Fruit fly (Drosophila melanogaster) whole organism, embryonic: ENCODE data around the gene IntS6.
A peak's percentile ranks its signal among the peaks of the same experiment; 100 is the strongest.

Experiments used
- Adf1 ChIP-seq: fragments of 200-800 bp; sonication (Bioruptor generic); IDR thresholded peaks from 2 replicates; pipeline ENCODE4 v1.3.6; 2022; ENCODE audit warnings: missing biosample characterization, missing genetic modification characterization
- Bgb ChIP-seq: fragments of 200-800 bp; sonication (Bioruptor generic); IDR thresholded peaks from 2 replicates; pipeline ENCODE4 v1.3.6; 2022; ENCODE audit warnings: missing biosample characterization, missing genetic modification characterization; ENCODE audit not compliant: partially characterized antibody
- BtbVII ChIP-seq: fragments of 200-800 bp; sonication (Bioruptor generic); optimal IDR thresholded peaks from 3 replicates; lab custom pipeline; 2017; ENCODE audit warnings: missing biosample characterization, mild to moderate bottlenecking, missing genetic modification characterization
- CG10565 ChIP-seq: fragments of 200-800 bp; sonication (Bioruptor generic); optimal IDR thresholded peaks from 3 replicates; lab custom pipeline; 2016; ENCODE audit warnings: missing biosample characterization, mild to moderate bottlenecking, missing genetic modification characterization
- CG10959 ChIP-seq: fragments of 200-800 bp; sonication (Bioruptor generic); IDR thresholded peaks from 2 replicates; pipeline ENCODE4 v1.3.6; 2022; ENCODE audit warnings: missing biosample characterization, missing genetic modification characterization
- CG11247 ChIP-seq: fragments of 200-800 bp; sonication (Bioruptor generic); IDR thresholded peaks from 2 replicates; pipeline ENCODE4 v1.3.6; 2022; ENCODE audit warnings: missing biosample characterization, missing genetic modification characterization
- CG11695 ChIP-seq: fragments of 200-800 bp; sonication (Bioruptor generic); IDR thresholded peaks from 3 replicates; pipeline ENCODE4 v1.3.6; 2022; ENCODE audit warnings: missing biosample characterization, missing genetic modification characterization
- CG11723 ChIP-seq: fragments of 200-800 bp; sonication (Bioruptor generic); optimal IDR thresholded peaks from 2 replicates; lab custom pipeline; 2017; ENCODE audit warnings: missing biosample characterization, mild to moderate bottlenecking, missing genetic modification characterization
- CG13424 ChIP-seq: fragments of 200-800 bp; sonication (Bioruptor generic); optimal IDR thresholded peaks from 2 replicates; lab custom pipeline; 2019; ENCODE audit warnings: missing biosample characterization, mild to moderate bottlenecking, missing genetic modification characterization, moderate library complexity
- CG13775 ChIP-seq: fragments of 200-800 bp; sonication (Bioruptor generic); optimal IDR thresholded peaks from 3 replicates; lab custom pipeline; 2017; ENCODE audit warnings: missing biosample characterization, mild to moderate bottlenecking, missing genetic modification characterization
- CG14667 ChIP-seq: fragments of 200-800 bp; sonication (Bioruptor generic); IDR thresholded peaks from 2 replicates; pipeline ENCODE4 v1.3.6; 2022; ENCODE audit warnings: missing biosample characterization, missing genetic modification characterization
- CG17328 ChIP-seq: fragments of 200-800 bp; sonication (Bioruptor generic); IDR thresholded peaks from 2 replicates; pipeline ENCODE4 v1.3.6; 2022; ENCODE audit warnings: missing biosample characterization, missing genetic modification characterization
- CG17802 ChIP-seq: fragments of 200-800 bp; sonication (Bioruptor generic); optimal IDR thresholded peaks from 2 replicates; lab custom pipeline; 2018; ENCODE audit warnings: missing biosample characterization, mild to moderate bottlenecking, missing genetic modification characterization, moderate library complexity
- CG17829 ChIP-seq: fragments of 200-800 bp; optimal IDR thresholded peaks from 2 replicates; lab custom pipeline; 2019; ENCODE audit warnings: missing biosample characterization, mild to moderate bottlenecking, missing genetic modification characterization, moderate library complexity
- CG1832 ChIP-seq: fragments of 200-800 bp; sonication (Bioruptor generic); optimal IDR thresholded peaks from 2 replicates; lab custom pipeline; 2017; ENCODE audit warnings: missing biosample characterization, mild to moderate bottlenecking, missing genetic modification characterization, inconsistent platforms
- CG2678 ChIP-seq: fragments of 200-800 bp; sonication (Bioruptor generic); optimal IDR thresholded peaks from 3 replicates; lab custom pipeline; 2019; ENCODE audit warnings: missing biosample characterization, mild to moderate bottlenecking, missing genetic modification characterization, moderate library complexity
- CG3838 ChIP-seq: fragments of 200-800 bp; sonication (Bioruptor generic); optimal IDR thresholded peaks from 3 replicates; lab custom pipeline; 2016; ENCODE audit warnings: missing biosample characterization, missing genetic modification characterization
- CG4328 ChIP-seq: fragments of 200-800 bp; sonication (Bioruptor generic); optimal IDR thresholded peaks from 3 replicates; lab custom pipeline; 2017; ENCODE audit warnings: missing biosample characterization, missing genetic modification reagents, missing genetic modification characterization
- CG5245 ChIP-seq: fragments of 200-800 bp; sonication (Bioruptor generic); optimal IDR thresholded peaks from 3 replicates; lab custom pipeline; 2016; ENCODE audit warnings: missing biosample characterization, missing genetic modification characterization
- CG7928 ChIP-seq: fragments of 200-800 bp; sonication (Bioruptor generic); optimal IDR thresholded peaks from 2 replicates; lab custom pipeline; 2017; ENCODE audit warnings: missing biosample characterization, mild to moderate bottlenecking, missing genetic modification characterization
- CG9609 ChIP-seq: fragments of 200-800 bp; sonication (Bioruptor generic); optimal IDR thresholded peaks from 3 replicates; lab custom pipeline; 2016; ENCODE audit warnings: missing biosample characterization, missing genetic modification characterization
- Deaf1 ChIP-seq: fragments of 200-800 bp; optimal IDR thresholded peaks from 3 replicates; lab custom pipeline; 2019; ENCODE audit warnings: missing biosample characterization, mild to moderate bottlenecking, missing genetic modification characterization, moderate library complexity
- Dp ChIP-seq: fragments of 200-800 bp; sonication (Bioruptor generic); optimal IDR thresholded peaks from 2 replicates; lab custom pipeline; 2018; ENCODE audit warnings: missing biosample characterization, mild to moderate bottlenecking, missing genetic modification characterization, moderate library complexity
- Hand ChIP-seq: fragments of 200-800 bp; sonication (Bioruptor generic); optimal IDR thresholded peaks from 2 replicates; lab custom pipeline; 2017; ENCODE audit warnings: mild to moderate bottlenecking, missing biosample characterization, missing genetic modification reagents, missing genetic modification characterization
- HmgZ ChIP-seq: fragments of 200-800 bp; sonication (Bioruptor generic); optimal IDR thresholded peaks from 2 replicates; lab custom pipeline; 2018; ENCODE audit warnings: missing biosample characterization, mild to moderate bottlenecking, missing genetic modification characterization
- Hr3 ChIP-seq: fragments of 200-800 bp; sonication (Bioruptor generic); optimal IDR thresholded peaks from 3 replicates; lab custom pipeline; 2016; ENCODE audit warnings: missing biosample characterization, missing genetic modification characterization
- Lhr ChIP-seq: fragments of 200-800 bp; sonication (Bioruptor generic); optimal IDR thresholded peaks from 3 replicates; lab custom pipeline; 2017; ENCODE audit warnings: mild to moderate bottlenecking, missing biosample characterization, missing genetic modification reagents, missing genetic modification characterization
- NC2β ChIP-seq: fragments of 200-800 bp; sonication (Bioruptor generic); optimal IDR thresholded peaks from 2 replicates; lab custom pipeline; 2016; ENCODE audit warnings: missing biosample characterization, missing genetic modification characterization
- Sox102F ChIP-seq: fragments of 200-800 bp; sonication (Bioruptor generic); optimal IDR thresholded peaks from 2 replicates; lab custom pipeline; 2018; ENCODE audit warnings: missing biosample characterization, mild to moderate bottlenecking, missing genetic modification characterization, moderate library complexity
- Ssrp ChIP-seq: fragments of 200-800 bp; sonication (Bioruptor generic); optimal IDR thresholded peaks from 2 replicates; lab custom pipeline; 2018; ENCODE audit warnings: missing biosample characterization, mild to moderate bottlenecking, missing genetic modification characterization, moderate library complexity
- TFAM ChIP-seq: fragments of 200-800 bp; sonication (Bioruptor generic); optimal IDR thresholded peaks from 2 replicates; lab custom pipeline; 2017; ENCODE audit warnings: missing biosample characterization, missing genetic modification characterization, inconsistent platforms
- ash1 ChIP-seq: fragments of 200-800 bp; sonication (Bioruptor generic); optimal IDR thresholded peaks from 2 replicates; lab custom pipeline; 2018; ENCODE audit warnings: missing biosample characterization, mild to moderate bottlenecking, missing genetic modification characterization
- br ChIP-seq: fragments of >200 bp; optimal IDR thresholded peaks from 2 replicates; lab custom pipeline; 2017
- dmrt11E ChIP-seq: fragments of 200-800 bp; sonication (Bioruptor generic); optimal IDR thresholded peaks from 3 replicates; lab custom pipeline; 2018; ENCODE audit warnings: missing biosample characterization, mild to moderate bottlenecking, missing genetic modification characterization, moderate library complexity
- emc ChIP-seq: fragments of 200-800 bp; sonication (Bioruptor generic); optimal IDR thresholded peaks from 2 replicates; lab custom pipeline; 2016; ENCODE audit warnings: missing biosample characterization, missing genetic modification characterization
- gcm ChIP-seq: fragments of 200-800 bp; sonication (Bioruptor generic); optimal IDR thresholded peaks from 2 replicates; lab custom pipeline; 2019; ENCODE audit warnings: missing biosample characterization, mild to moderate bottlenecking, missing genetic modification characterization, moderate library complexity
- klu ChIP-seq: fragments of 200-800 bp; sonication (Bioruptor generic); IDR thresholded peaks from 2 replicates; pipeline ENCODE4 v1.3.6; 2022; ENCODE audit warnings: missing biosample characterization, missing genetic modification characterization
- kni ChIP-seq: fragments of 200-800 bp; sonication (Bioruptor generic); optimal IDR thresholded peaks from 3 replicates; lab custom pipeline; 2017; ENCODE audit warnings: mild to moderate bottlenecking, missing biosample characterization, missing genetic modification reagents, missing genetic modification characterization
- lbe ChIP-seq: fragments of 200-800 bp; sonication (Bioruptor generic); optimal IDR thresholded peaks from 2 replicates; lab custom pipeline; 2016; ENCODE audit warnings: missing biosample characterization, mild to moderate bottlenecking, missing genetic modification characterization
- luna ChIP-seq: fragments of 200-800 bp; sonication (Bioruptor generic); optimal IDR thresholded peaks from 2 replicates; lab custom pipeline; 2016; ENCODE audit warnings: missing biosample characterization, missing genetic modification characterization
- oc ChIP-seq: fragments of 200-800 bp; sonication (Bioruptor generic); optimal IDR thresholded peaks from 2 replicates; lab custom pipeline; 2018; ENCODE audit warnings: missing biosample characterization, mild to moderate bottlenecking, missing genetic modification characterization, moderate library complexity
- otp ChIP-seq: fragments of 200-800 bp; sonication (Bioruptor generic); IDR thresholded peaks from 3 replicates; pipeline ENCODE4, ENCODE4 v1.3.6; 2022; ENCODE audit warnings: missing biosample characterization, missing genetic modification characterization
- shn ChIP-seq: fragments of 200-800 bp; sonication (Bioruptor generic); optimal IDR thresholded peaks from 3 replicates; lab custom pipeline; 2016; ENCODE audit warnings: missing biosample characterization, missing genetic modification characterization
- sna ChIP-seq: fragments of 200-800 bp; sonication (Bioruptor generic); IDR thresholded peaks from 2 replicates; pipeline ENCODE4 v1.3.6; 2022; ENCODE audit warnings: missing biosample characterization, missing genetic modification characterization; ENCODE audit not compliant: partially characterized antibody
- sr ChIP-seq: fragments of 200-800 bp; sonication (Bioruptor generic); IDR thresholded peaks from 3 replicates; pipeline ENCODE4 v1.3.6; 2022; ENCODE audit warnings: missing biosample characterization, missing genetic modification characterization
- tin ChIP-seq: fragments of 200-800 bp; sonication (Bioruptor generic); optimal IDR thresholded peaks from 3 replicates; lab custom pipeline; 2016; ENCODE audit warnings: missing biosample characterization, missing genetic modification characterization
- trh ChIP-seq: fragments of 200-800 bp; sonication (Bioruptor generic); optimal IDR thresholded peaks from 2 replicates; lab custom pipeline; 2016; ENCODE audit warnings: missing biosample characterization, missing genetic modification characterization
- wek ChIP-seq: fragments of 200-800 bp; sonication (Bioruptor generic); optimal IDR thresholded peaks from 3 replicates; lab custom pipeline; 2018; ENCODE audit warnings: missing biosample characterization, mild to moderate bottlenecking, missing genetic modification characterization, moderate library complexity

The IntS6 gene

dm6 chrX:5764001-5764892 lies 17.2 kb upstream of the IntS6 start, which contains the start of the genes MAPk-Ak2 and CG42699 (continued):
- TF ChIP-seq CG2678 (tag; lab: Kevin White, UChicago) (peak; percentile 81), CG17829 (tag; lab: Kevin White, UChicago) (peak; percentile 58), kni (GFP tag; lab: Kevin White, UChicago) (peak; percentile 99), Hr3 (GFP tag; lab: Kevin White, UChicago) (peak; percentile 28), Ssrp (no peak), CG3838 (GFP tag; lab: Kevin White, UChicago) (peak; percentile 73), CG5245 (GFP tag; lab: Kevin White, UChicago) (peak; percentile 67), TFAM (peak; percentile 38), sr (GFP tag; lab: Robert Waterston, UW) (peak; percentile 74), trh (GFP tag; lab: Kevin White, UChicago) (peak; percentile 57), CG7928 (peak; percentile 61), HmgZ (tag; lab: Kevin White, UChicago) (peak; percentile 75), otp (GFP tag; lab: Robert Waterston, UW) (peak; percentile 76; the same call in 1 of the 3 replicates), Dp (GFP tag; lab: Kevin White, UChicago) (peak; percentile 30), CG17328 (GFP tag; lab: Robert Waterston, UW) (peak; percentile 42; the same call in 1 of the 2 replicates), oc (tag; lab: Kevin White, UChicago) (peak; percentile 74), luna (GFP tag; lab: Kevin White, UChicago) (peak; percentile 67), shn (GFP tag; lab: Kevin White, UChicago) (peak; percentile 71), CG14667 (GFP tag; lab: Robert Waterston, UW) (no peak), klu (GFP tag; lab: Robert Waterston, UW) (no peak), CG13775 (peak; percentile 47), CG17802 (tag; lab: Kevin White, UChicago) (peak; percentile 14), CG11247 (GFP tag; lab: Robert Waterston, UW) (peak; percentile 63), BtbVII (GFP tag; lab: Kevin White, UChicago) (peak; percentile 83), sna (GFP tag; lab: Robert Waterston, UW) (peak; percentile 43; the same call in 1 of the 2 replicates), wek (peak; percentile 88), Adf1 (GFP tag; lab: Robert Waterston, UW) (peak; percentile 36), tin (GFP tag; lab: Kevin White, UChicago) (peak; percentile 40), Hand (GFP tag; lab: Kevin White, UChicago) (peak; percentile 62), CG11723 (GFP tag; lab: Kevin White, UChicago) (peak; percentile 71), CG4328 (GFP tag; lab: Kevin White, UChicago) (peak; percentile 89), NC2β (GFP tag; lab: Kevin White, UChicago) (peak; percentile 77), Bgb (GFP tag; lab: Robert Waterston, UW) (peak; percentile 72), Lhr (GFP tag; lab: Kevin White, UChicago) (peak; percentile 71), lbe (peak; percentile 68), CG10565 (GFP tag; lab: Kevin White, UChicago) (no peak), br (lab: Kevin White, UChicago) (no peak), ash1 (GFP tag; lab: Kevin White, UChicago) (peak; percentile 84), Deaf1 (tag; lab: Kevin White, UChicago) (peak; percentile 21), Sox102F (GFP tag; lab: Kevin White, UChicago) (no peak), CG13424 (tag; lab: Kevin White, UChicago) (peak; percentile 71), CG1832 (GFP tag; lab: Kevin White, UChicago) (no peak), gcm (GFP tag; lab: Kevin White, UChicago) (peak; percentile 75), CG9609 (GFP tag; lab: Kevin White, UChicago) (peak; percentile 58), CG11695 (GFP tag; lab: Robert Waterston, UW) (peak; percentile 73), CG10959 (peak; percentile 13; the same call in 1 of the 2 replicates), dmrt11E (tag; lab: Kevin White, UChicago) (peak; percentile 55), emc (GFP tag; lab: Kevin White, UChicago) (no peak)
